Fruit fly (Drosophila melanogaster) whole organism, wandering third instar larva: ENCODE measurements around the gene CG14380.

Experiments used
- Hr78 ChIP-seq: fragments of >200 bp; optimal IDR thresholded peaks from 2 replicates; lab custom pipeline; 2017; ENCODE audit warnings: missing biosample characterization, missing genetic modification characterization
- N ChIP-seq: fragments of >200 bp; optimal IDR thresholded peaks from 2 replicates; lab custom pipeline; 2018; ENCODE audit warnings: missing biosample characterization, missing external identifiers, missing genetic modification characterization
- h ChIP-seq: fragments of 200-800 bp; sonication (Bioruptor generic); optimal IDR thresholded peaks from 3 replicates; lab custom pipeline; 2016; ENCODE audit warnings: missing biosample characterization, mild to moderate bottlenecking, missing genetic modification characterization
- usp ChIP-seq: fragments of >200 bp; optimal IDR thresholded peaks from 2 replicates; lab custom pipeline; 2017; ENCODE audit warnings: missing biosample characterization, missing genetic modification characterization

DNA sequence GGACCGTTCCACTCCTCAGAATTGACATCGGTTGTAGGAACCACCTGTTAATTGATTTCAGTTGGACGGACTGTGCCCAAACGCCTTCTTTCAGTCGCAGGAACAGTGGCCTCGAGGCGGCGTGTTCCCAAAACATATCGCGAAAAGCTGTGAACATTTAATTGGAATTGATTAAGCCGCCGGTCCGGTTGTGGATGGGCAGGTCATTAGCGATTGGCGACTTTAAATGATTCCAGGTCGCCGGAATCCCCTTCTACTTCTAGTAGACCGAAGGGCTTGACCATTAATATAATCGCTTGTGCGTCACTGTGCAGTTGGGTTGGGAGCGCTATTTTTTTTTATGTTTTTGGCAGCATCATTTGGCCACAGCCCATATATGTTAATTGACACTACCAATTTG is 33.5 kb downstream of the CG14380 start:
- TF ChIP-seq usp (GFP tag; lab: Kevin White, UChicago) (no peak), N (GFP tag; lab: Kevin White, UChicago) (no peak), Hr78 (GFP tag; lab: Kevin White, UChicago) (no peak), h (GFP tag; lab: Kevin White, UChicago) (no peak)
